Fruit fly (Drosophila melanogaster) S2 (cell line): Measurements from ENCODE around the gene Alms1a.

Experiments
- CG8478 ChIP-seq: fragments of >200 bp; optimal IDR thresholded peaks from 2 replicates; lab custom pipeline; 2018
- CTCF ChIP-seq, 2 experiments: fragments of >200 bp; optimal IDR thresholded peaks; 2 replicates each; lab custom pipeline; 2018

DNA sequence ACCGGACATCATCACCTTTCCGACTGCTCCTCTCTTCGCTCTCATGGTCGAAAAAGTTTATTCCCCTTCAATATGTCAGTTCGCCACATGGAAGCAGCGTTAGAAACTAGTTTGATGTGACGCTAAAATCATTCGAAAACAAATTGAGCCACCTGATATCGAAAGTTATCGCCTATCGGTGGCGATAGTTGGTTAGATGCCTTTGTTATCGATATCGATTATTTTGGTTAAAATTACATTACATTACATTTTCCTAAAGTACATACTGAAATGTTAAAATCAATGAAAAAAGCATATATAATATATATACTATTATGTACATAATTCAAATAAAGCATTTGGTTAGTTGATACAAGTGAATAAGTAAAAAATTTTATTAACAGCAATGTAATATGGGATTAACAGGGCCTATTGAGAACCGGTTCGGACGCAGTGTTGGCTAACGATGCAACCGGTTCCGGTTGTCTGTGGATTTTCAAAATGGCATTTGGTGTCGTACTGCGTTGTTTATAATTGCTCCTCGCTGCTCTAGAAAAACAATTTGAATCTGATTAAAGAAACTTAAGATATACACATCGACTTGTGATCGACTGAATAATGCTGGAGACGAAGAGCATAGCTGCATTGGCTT is at the start of gene Alms1a, which contains the start of gene pon:
- no peak for TF ChIP-seq CTCF (optimal IDR thresholded peaks at IDR 0.05; lab: Kevin White, UChicago)
- no peak for TF ChIP-seq CG8478 (lab: Kevin White, UChicago)
